Worm (Caenorhabditis elegans) whole organism, L2 larva: ENCODE data around the gene EEED8.12.

Experiments used
- C34F6.9 ChIP-seq: fragments of 150-350 bp; optimal IDR thresholded peaks from 2 replicates; lab custom pipeline; 2014; ENCODE audit warnings: missing biosample characterization, missing genetic modification characterization
- F13H6.1 ChIP-seq: sonication (generic microtip); optimal IDR thresholded peaks from 2 replicates; lab custom pipeline; 2016; ENCODE audit warnings: missing genetic modification characterization, missing compliant biosample characterization
- R02D3.7 ChIP-seq: fragments of 150-350 bp; optimal IDR thresholded peaks from 2 replicates; lab custom pipeline; 2014; ENCODE audit warnings: missing biosample characterization, missing genetic modification characterization
- Y55F3AM.14 ChIP-seq: fragments of 200-800 bp; sonication (Bioruptor generic); optimal IDR thresholded peaks from 2 replicates; lab custom pipeline; 2018; ENCODE audit warnings: mild to moderate bottlenecking, missing genetic modification characterization, missing compliant biosample characterization
- ZK546.5 ChIP-seq: sonication (generic microtip); optimal IDR thresholded peaks from 2 replicates; lab custom pipeline; 2017; ENCODE audit warnings: missing biosample characterization, missing genetic modification characterization
- alr-1 ChIP-seq: fragments of 150-350 bp; optimal IDR thresholded peaks from 2 replicates; lab custom pipeline; 2014; ENCODE audit warnings: missing biosample characterization, missing genetic modification characterization
- aly-2 ChIP-seq: fragments of 150-350 bp; optimal IDR thresholded peaks from 2 replicates; lab custom pipeline; 2014; ENCODE audit warnings: missing biosample characterization, missing genetic modification characterization
- ama-1 ChIP-seq: fragments of 150-350 bp; optimal IDR thresholded peaks from 2 replicates; lab custom pipeline; 2018; ENCODE audit warnings: inconsistent platforms
- blmp-1 ChIP-seq: sonication (generic microtip); optimal IDR thresholded peaks from 2 replicates; lab custom pipeline; 2017; ENCODE audit warnings: missing genetic modification characterization, mild to moderate bottlenecking, missing compliant biosample characterization, antibody characterized with exemption, moderate library complexity; ENCODE audit not compliant: insufficient read depth
- ceh-16 ChIP-seq: fragments of 150-350 bp; optimal IDR thresholded peaks from 2 replicates; lab custom pipeline; 2014; ENCODE audit warnings: missing biosample characterization, missing genetic modification characterization
- ceh-82 ChIP-seq: fragments of 150-350 bp; optimal IDR thresholded peaks from 2 replicates; lab custom pipeline; 2014; ENCODE audit warnings: missing biosample characterization, missing genetic modification characterization
- crh-2 ChIP-seq: sonication (generic microtip); optimal IDR thresholded peaks from 2 replicates; lab custom pipeline; 2017; ENCODE audit warnings: missing biosample characterization, missing genetic modification characterization
- dmd-4 ChIP-seq: sonication (generic microtip); optimal IDR thresholded peaks from 2 replicates; lab custom pipeline; 2017; ENCODE audit warnings: missing biosample characterization, missing genetic modification characterization
- egl-27 ChIP-seq: sonication (generic microtip); optimal IDR thresholded peaks from 3 replicates; lab custom pipeline; 2017; ENCODE audit warnings: missing biosample characterization, missing genetic modification reagents, missing genetic modification characterization
- elt-1 ChIP-seq: fragments of 150-350 bp; optimal IDR thresholded peaks from 2 replicates; lab custom pipeline; 2014; ENCODE audit warnings: missing biosample characterization, missing genetic modification characterization
- elt-3 ChIP-seq: sonication (generic microtip); optimal IDR thresholded peaks from 2 replicates; lab custom pipeline; 2017; ENCODE audit warnings: missing biosample characterization, missing genetic modification characterization
- fos-1 ChIP-seq: fragments of 150-350 bp; optimal IDR thresholded peaks from 2 replicates; lab custom pipeline; 2014; ENCODE audit warnings: missing biosample characterization, missing genetic modification characterization
- gmeb-1 ChIP-seq: fragments of 150-350 bp; optimal IDR thresholded peaks from 2 replicates; lab custom pipeline; 2014; ENCODE audit warnings: missing biosample characterization, missing genetic modification characterization
- lin-11 ChIP-seq: fragments of 150-350 bp; sonication (generic microtip); optimal IDR thresholded peaks from 2 replicates; lab custom pipeline; 2014; ENCODE audit warnings: missing biosample characterization, missing genetic modification characterization, inconsistent platforms, mixed read lengths
- lin-13 ChIP-seq: fragments of 150-350 bp; optimal IDR thresholded peaks from 2 replicates; lab custom pipeline; 2014; ENCODE audit warnings: missing biosample characterization, missing genetic modification reagents, missing genetic modification characterization
- lin-39 ChIP-seq: fragments of 150-350 bp; optimal IDR thresholded peaks from 2 replicates; lab custom pipeline; 2014; ENCODE audit warnings: missing biosample characterization, missing genetic modification reagents, missing genetic modification characterization
- lsy-2 ChIP-seq, 2 experiments: fragments of 150-350 bp in 1 of 2; sonication (generic microtip) in 1 of 2; optimal IDR thresholded peaks; 2 replicates each; lab custom pipeline; 2014 to 2017; ENCODE audit warnings: missing biosample characterization in 2 of 2, missing genetic modification characterization in 2 of 2
- mab-5 ChIP-seq: fragments of 150-350 bp; optimal IDR thresholded peaks from 2 replicates; lab custom pipeline; 2014; ENCODE audit warnings: missing biosample characterization, missing genetic modification characterization
- mbf-1 ChIP-seq: sonication (generic microtip); optimal IDR thresholded peaks from 2 replicates; lab custom pipeline; 2017; ENCODE audit warnings: missing biosample characterization, missing genetic modification characterization
- mdl-1 ChIP-seq, 2 experiments: fragments of 150-350 bp in 1 of 2; sonication (generic microtip) in 1 of 2; optimal IDR thresholded peaks; 2 replicates each; lab custom pipeline; 2017; ENCODE audit warnings: missing biosample characterization in 2 of 2, missing genetic modification characterization in 2 of 2
- nhr-10 ChIP-seq: sonication (generic microtip); optimal IDR thresholded peaks from 2 replicates; lab custom pipeline; 2017; ENCODE audit warnings: missing biosample characterization, missing genetic modification characterization
- nhr-11 ChIP-seq: fragments of 150-350 bp; optimal IDR thresholded peaks from 2 replicates; lab custom pipeline; 2014; ENCODE audit warnings: missing biosample characterization, missing genetic modification characterization
- nhr-12 ChIP-seq: fragments of 150-350 bp; optimal IDR thresholded peaks from 2 replicates; lab custom pipeline; 2014; ENCODE audit warnings: missing biosample characterization, missing genetic modification characterization
- nhr-129 ChIP-seq: fragments of 150-350 bp; optimal IDR thresholded peaks from 2 replicates; lab custom pipeline; 2014; ENCODE audit warnings: missing biosample characterization, missing genetic modification characterization
- nhr-21 ChIP-seq: fragments of 150-350 bp; optimal IDR thresholded peaks from 2 replicates; lab custom pipeline; 2014; ENCODE audit warnings: missing biosample characterization, missing genetic modification characterization
- nhr-23 ChIP-seq: fragments of 150-350 bp; optimal IDR thresholded peaks from 2 replicates; lab custom pipeline; 2014; ENCODE audit warnings: missing biosample characterization, missing genetic modification reagents, missing genetic modification characterization
- nhr-237 ChIP-seq: fragments of 150-350 bp; optimal IDR thresholded peaks from 2 replicates; lab custom pipeline; 2014; ENCODE audit warnings: missing biosample characterization, missing genetic modification characterization
- nhr-25 ChIP-seq: fragments of 150-350 bp; sonication (generic microtip); optimal IDR thresholded peaks from 3 replicates; lab custom pipeline; 2014; ENCODE audit warnings: missing biosample characterization, missing genetic modification characterization
- nhr-6 ChIP-seq: fragments of 150-350 bp; optimal IDR thresholded peaks from 2 replicates; lab custom pipeline; 2014; ENCODE audit warnings: missing biosample characterization, missing genetic modification characterization
- nhr-77 ChIP-seq: fragments of 150-350 bp; optimal IDR thresholded peaks from 2 replicates; lab custom pipeline; 2014; ENCODE audit warnings: missing biosample characterization, missing genetic modification characterization
- peb-1 ChIP-seq: fragments of 150-350 bp; optimal IDR thresholded peaks from 2 replicates; lab custom pipeline; 2014; ENCODE audit warnings: missing biosample characterization, missing genetic modification characterization
- sem-4 ChIP-seq: fragments of 150-350 bp; optimal IDR thresholded peaks from 2 replicates; lab custom pipeline; 2014; ENCODE audit warnings: missing biosample characterization, missing genetic modification reagents, missing genetic modification characterization
- skn-1 ChIP-seq: sonication (generic microtip); optimal IDR thresholded peaks from 2 replicates; lab custom pipeline; 2017; ENCODE audit warnings: missing biosample characterization, missing genetic modification characterization
- sma-3 ChIP-seq: sonication (generic microtip); optimal IDR thresholded peaks from 2 replicates; lab custom pipeline; 2016; ENCODE audit warnings: missing genetic modification reagents, missing genetic modification characterization, missing compliant biosample characterization
- sma-9 ChIP-seq, 2 experiments: fragments of 150-350 bp in 1 of 2; sonication (generic microtip) in 1 of 2; optimal IDR thresholded peaks; 2 replicates each; lab custom pipeline; 2014 to 2016; ENCODE audit warnings: missing genetic modification characterization in 2 of 2, mild to moderate bottlenecking in 1 of 2, missing biosample characterization in 1 of 2, missing compliant biosample characterization in 1 of 2, missing genetic modification reagents in 1 of 2, moderate library complexity in 1 of 2
- snpc-4 ChIP-seq: fragments of 150-350 bp; optimal IDR thresholded peaks from 2 replicates; lab custom pipeline; 2014; ENCODE audit warnings: missing biosample characterization, missing genetic modification characterization
- unc-39 ChIP-seq: fragments of 150-350 bp; optimal IDR thresholded peaks from 2 replicates; lab custom pipeline; 2014; ENCODE audit warnings: missing biosample characterization, missing genetic modification characterization
- unc-55 ChIP-seq: fragments of 150-350 bp; sonication (generic microtip); optimal IDR thresholded peaks from 3 replicates; lab custom pipeline; 2014; ENCODE audit warnings: missing biosample characterization, missing genetic modification reagents, missing genetic modification characterization
- unc-62 ChIP-seq: fragments of 150-350 bp; optimal IDR thresholded peaks from 2 replicates; lab custom pipeline; 2014; ENCODE audit warnings: missing biosample characterization, missing genetic modification reagents, missing genetic modification characterization
- zag-1 ChIP-seq: fragments of 150-350 bp; optimal IDR thresholded peaks from 2 replicates; lab custom pipeline; 2014; ENCODE audit warnings: missing biosample characterization, missing genetic modification characterization
- ztf-1 ChIP-seq: fragments of 200-800 bp; sonication (Bioruptor generic); conservative IDR thresholded peaks from 2 replicates; pipeline ENCODE4 v1.3.6; 2022; ENCODE audit warnings: missing genetic modification characterization, missing compliant biosample characterization
- ztf-11 ChIP-seq: sonication (generic microtip); optimal IDR thresholded peaks from 2 replicates; lab custom pipeline; 2017; ENCODE audit warnings: missing biosample characterization, missing genetic modification characterization
- ztf-4 ChIP-seq: fragments of 150-350 bp; optimal IDR thresholded peaks from 2 replicates; lab custom pipeline; 2014; ENCODE audit warnings: missing biosample characterization, missing genetic modification characterization

Gene EEED8.12

ce11 chrII:5373275-5374047, 35.4 kb downstream of the EEED8.12 start, which contains the start of the genes agt-2 and F09E5.3:
Gene agt-2 (minus strand): TSS chrII:5373827.
Gene F09E5.3 (plus strand): TSS chrII:5373997.
- TF ChIP-seq nhr-10 (peak; percentile 37), nhr-237 (tag; lab: Kevin White, UChicago) (peak; percentile 11), lin-11 (tag; lab: Kevin White, UChicago) (peak; percentile 60), lin-39 (tag; lab: Kevin White, UChicago) (no peak), mbf-1 (tag; lab: Kevin White, UChicago) (no peak), F13H6.1 (tag; lab: Kevin White, UChicago) (peak; percentile 92), sem-4 (peak; percentile 83), snpc-4 (tag; lab: Kevin White, UChicago) (peak; percentile 82), ama-1 (lab: Kevin White, UChicago) (peak; percentile 71), mdl-1 (tag; optimal IDR thresholded peaks at IDR 0.05; lab: Kevin White, UChicago) (peak in 1 of 2 experiments; percentile 54), lin-13 (peak; percentile 92), blmp-1 (peak; percentile 63), nhr-77 (tag; lab: Kevin White, UChicago) (peak; percentile 61), lsy-2 (tag; optimal IDR thresholded peaks at IDR 0.05; lab: Kevin White, UChicago) (peak; percentile 90 to 96), peb-1 (no peak), unc-39 (tag; lab: Kevin White, UChicago) (no peak), mab-5 (tag; lab: Kevin White, UChicago) (peak; percentile 94), unc-55 (GFP tag; lab: Kevin White, UChicago) (peak; percentile 94), Y55F3AM.14 (no peak), alr-1 (tag; lab: Kevin White, UChicago) (no peak), ZK546.5 (tag; lab: Kevin White, UChicago) (peak; percentile 43), aly-2 (tag; lab: Kevin White, UChicago) (no peak), sma-9 (GFP tag; optimal IDR thresholded peaks at IDR 0.05; lab: Kevin White, UChicago) (peak; percentile 95), sma-9 (tag; optimal IDR thresholded peaks at IDR 0.05; lab: Kevin White, UChicago) (no peak), sma-3 (GFP tag; lab: Kevin White, UChicago) (peak; percentile 89), nhr-23 (tag; lab: Kevin White, UChicago) (no peak), R02D3.7 (peak; percentile 50), ztf-4 (tag; lab: Kevin White, UChicago) (peak; percentile 83), elt-1 (tag; lab: Kevin White, UChicago) (no peak), dmd-4 (no peak), gmeb-1 (peak; percentile 92), zag-1 (tag; lab: Kevin White, UChicago) (peak; percentile 74), fos-1 (peak; percentile 92), ztf-1 (GFP tag; lab: Robert Waterston, UW) (no peak), nhr-11 (tag; lab: Kevin White, UChicago) (no peak), ztf-11 (tag; lab: Kevin White, UChicago) (no peak), skn-1 (tag; lab: Kevin White, UChicago) (peak; percentile 52), ceh-82 (tag; lab: Kevin White, UChicago) (peak; percentile 24), C34F6.9 (tag; lab: Kevin White, UChicago) (peak; percentile 99), nhr-129 (tag; lab: Kevin White, UChicago) (peak; percentile 90), nhr-21 (tag; lab: Kevin White, UChicago) (peak; percentile 86), ceh-16 (peak; percentile 86), crh-2 (peak; percentile 94), nhr-12 (tag; lab: Kevin White, UChicago) (peak; percentile 55), elt-3 (tag; lab: Kevin White, UChicago) (no peak), egl-27 (tag; lab: Kevin White, UChicago) (peak; percentile 81), unc-62 (GFP tag; lab: Kevin White, UChicago) (no peak), nhr-6 (tag; lab: Kevin White, UChicago) (peak; percentile 92), nhr-25 (peak; percentile 96)
- TF ChIP-seq, all 48 proteins: peak for 33
